Worm (Caenorhabditis elegans) whole organism, young adult: ENCODE measurements around the gene F35E8.7.

ENCODE experiments used
- B0336.3 ChIP-seq: fragments of 200-800 bp; sonication (Bioruptor generic); IDR thresholded peaks from 2 replicates; pipeline ENCODE4 v1.3.6; 2022; ENCODE audit warnings: missing genetic modification characterization, missing compliant biosample characterization
- C06A6.2 ChIP-seq: fragments of 200-800 bp; sonication (Bioruptor generic); conservative IDR thresholded peaks from 2 replicates; pipeline ENCODE4 v1.3.6; 2022; ENCODE audit warnings: missing genetic modification characterization, missing compliant biosample characterization
- D2030.7 ChIP-seq: fragments of 200-800 bp; sonication (Bioruptor generic); IDR thresholded peaks from 2 replicates; pipeline ENCODE4 v1.3.6; 2022; ENCODE audit warnings: missing genetic modification reagents, missing genetic modification characterization, missing compliant biosample characterization
- F23B12.7 ChIP-seq: sonication (generic microtip); optimal IDR thresholded peaks from 2 replicates; lab custom pipeline; 2017; ENCODE audit warnings: missing genetic modification characterization, mild to moderate bottlenecking, missing compliant biosample characterization, antibody characterized with exemption, moderate library complexity; ENCODE audit not compliant: insufficient read depth
- F33H1.4 ChIP-seq: fragments of 200-800 bp; sonication (Bioruptor generic); IDR thresholded peaks from 2 replicates; pipeline ENCODE4 v1.3.6; 2022; ENCODE audit warnings: missing genetic modification reagents, missing genetic modification characterization, missing compliant biosample characterization
- F55B11.4 ChIP-seq: sonication (generic microtip); optimal IDR thresholded peaks from 2 replicates; lab custom pipeline; 2016; ENCODE audit warnings: missing compliant biosample characterization, missing genetic modification characterization, borderline replicate concordance; ENCODE audit not compliant: insufficient read depth
- Y53F4B.3 ChIP-seq: fragments of 200-800 bp; sonication (Bioruptor generic); IDR thresholded peaks from 2 replicates; pipeline ENCODE4 v1.3.6; 2022; ENCODE audit warnings: missing genetic modification reagents, missing genetic modification characterization, missing compliant biosample characterization
- Y53G8AR.9 ChIP-seq: fragments of 200-800 bp; sonication (Bioruptor generic); conservative IDR thresholded peaks from 2 replicates; pipeline ENCODE4 v1.3.6; 2022; ENCODE audit warnings: missing genetic modification reagents, missing genetic modification characterization, missing compliant biosample characterization
- Y79H2A.3 ChIP-seq: fragments of 200-800 bp; sonication (Bioruptor generic); conservative IDR thresholded peaks from 2 replicates; pipeline ENCODE4 v1.3.6; 2022; ENCODE audit warnings: missing genetic modification reagents, missing genetic modification characterization, missing compliant biosample characterization
- Y95B8A.8 ChIP-seq: fragments of 200-800 bp; sonication (Bioruptor generic); IDR thresholded peaks from 2 replicates; pipeline ENCODE4 v1.3.6; 2022; ENCODE audit warnings: missing genetic modification reagents, missing genetic modification characterization, missing compliant biosample characterization
- ZK185.1 ChIP-seq: sonication (generic microtip); optimal IDR thresholded peaks from 2 replicates; lab custom pipeline; 2016; ENCODE audit warnings: mild to moderate bottlenecking, missing genetic modification characterization, missing compliant biosample characterization; ENCODE audit not compliant: poor library complexity, severe bottlenecking
- ccch-3 ChIP-seq: fragments of 200-800 bp; sonication (Bioruptor generic); optimal IDR thresholded peaks from 2 replicates; lab custom pipeline; 2018; ENCODE audit warnings: mild to moderate bottlenecking, missing genetic modification characterization, missing compliant biosample characterization
- cebp-1 ChIP-seq, 2 experiments: fragments of 200-800 bp in 1 of 2; sonication (Bioruptor generic) in 1 of 2; sonication (generic microtip) in 1 of 2; IDR thresholded peaks in 1 of 2; optimal IDR thresholded peaks in 1 of 2; 2 replicates each; pipeline versions ENCODE4 v1.3.6 to Lab custom; 2017 to 2022; ENCODE audit warnings: missing compliant biosample characterization in 2 of 2, missing genetic modification characterization in 2 of 2, mild to moderate bottlenecking in 1 of 2, missing genetic modification reagents in 1 of 2, moderate library complexity in 1 of 2
- cebp-2 ChIP-seq: fragments of 200-800 bp; sonication (Bioruptor generic); IDR thresholded peaks from 2 replicates; pipeline ENCODE4 v1.3.6; 2022; ENCODE audit warnings: missing genetic modification characterization, missing compliant biosample characterization
- ceh-100 ChIP-seq: fragments of 200-800 bp; sonication (Bioruptor generic); IDR thresholded peaks from 2 replicates; pipeline ENCODE4 v1.3.6; 2022; ENCODE audit warnings: missing genetic modification reagents, missing genetic modification characterization, missing compliant biosample characterization
- egl-18 ChIP-seq: fragments of 200-800 bp; sonication (Bioruptor generic); IDR thresholded peaks from 2 replicates; pipeline ENCODE4 v1.3.6; 2022; ENCODE audit warnings: missing genetic modification reagents, missing genetic modification characterization, missing compliant biosample characterization
- egl-44 ChIP-seq: fragments of 200-800 bp; sonication (Bioruptor generic); IDR thresholded peaks from 2 replicates; pipeline ENCODE4 v1.3.6; 2022; ENCODE audit warnings: missing genetic modification reagents, missing genetic modification characterization, missing compliant biosample characterization
- egrh-3 ChIP-seq: fragments of 200-800 bp; sonication (Bioruptor generic); IDR thresholded peaks from 2 replicates; pipeline ENCODE4 v1.3.6; 2022; ENCODE audit warnings: missing genetic modification reagents, missing genetic modification characterization, missing compliant biosample characterization
- hlh-12 ChIP-seq: sonication (generic microtip); optimal IDR thresholded peaks from 2 replicates; lab custom pipeline; 2016; ENCODE audit warnings: missing genetic modification characterization, missing compliant biosample characterization
- hlh-26 ChIP-seq: fragments of 200-800 bp; sonication (Bioruptor generic); conservative IDR thresholded peaks from 2 replicates; pipeline ENCODE4 v1.3.6; 2022; ENCODE audit warnings: missing genetic modification reagents, missing genetic modification characterization, missing compliant biosample characterization
- hmg-20 ChIP-seq: fragments of 200-800 bp; sonication (Bioruptor generic); IDR thresholded peaks from 2 replicates; pipeline ENCODE4 v1.3.6; 2022; ENCODE audit warnings: missing genetic modification reagents, missing genetic modification characterization, missing compliant biosample characterization
- hsf-1 ChIP-seq: fragments of 200-800 bp; sonication (Bioruptor generic); IDR thresholded peaks from 2 replicates; pipeline ENCODE4 v1.3.6; 2022; ENCODE audit warnings: missing genetic modification reagents, missing genetic modification characterization, missing compliant biosample characterization
- let-526 ChIP-seq: fragments of 200-800 bp; sonication (Bioruptor generic); IDR thresholded peaks from 2 replicates; pipeline ENCODE4 v1.3.6; 2022; ENCODE audit warnings: missing genetic modification reagents, missing genetic modification characterization, missing compliant biosample characterization
- lin-35 ChIP-seq, 3 experiments: fragments of 150-350 bp in 2 of 3; sonication (generic microtip) in 1 of 3; optimal IDR thresholded peaks; 2 replicates each; lab custom pipeline; 2014 to 2018; ENCODE audit warnings: missing biosample characterization in 3 of 3, missing genetic modification characterization in 3 of 3, missing genetic modification reagents in 3 of 3
- lsl-1 ChIP-seq: fragments of 200-800 bp; sonication (Bioruptor generic); optimal IDR thresholded peaks from 2 replicates; lab custom pipeline; 2018; ENCODE audit warnings: mild to moderate bottlenecking, missing genetic modification characterization, moderate library complexity, missing compliant biosample characterization
- nhr-179 ChIP-seq: sonication (generic microtip); optimal IDR thresholded peaks from 2 replicates; lab custom pipeline; 2016; ENCODE audit warnings: mild to moderate bottlenecking, missing genetic modification characterization, missing compliant biosample characterization
- nhr-27 ChIP-seq: fragments of 200-800 bp; sonication (Bioruptor generic); optimal IDR thresholded peaks from 2 replicates; lab custom pipeline; 2018; ENCODE audit warnings: mild to moderate bottlenecking, missing genetic modification characterization, moderate library complexity, missing compliant biosample characterization
- pbrm-1 ChIP-seq: fragments of 200-800 bp; sonication (Bioruptor generic); IDR thresholded peaks from 2 replicates; pipeline ENCODE4 v1.3.6; 2022; ENCODE audit warnings: missing genetic modification reagents, missing genetic modification characterization, missing compliant biosample characterization
- rec-8 ChIP-seq, 2 experiments: sonication (generic microtip); optimal IDR thresholded peaks; 2 replicates each; lab custom pipeline; 2016; ENCODE audit warnings: mild to moderate bottlenecking in 2 of 2, missing genetic modification characterization in 2 of 2, missing genetic modification reagents in 2 of 2, missing genotype in 2 of 2, missing biosample characterization in 1 of 2, missing compliant biosample characterization in 1 of 2, moderate library complexity in 1 of 2
- sdz-38 ChIP-seq: sonication (generic microtip); optimal IDR thresholded peaks from 2 replicates; lab custom pipeline; 2016; ENCODE audit warnings: missing genotype, missing genetic modification characterization, missing compliant biosample characterization
- sea-2 ChIP-seq: fragments of 200-800 bp; sonication (Bioruptor generic); IDR thresholded peaks from 2 replicates; pipeline ENCODE4 v1.3.6; 2022; ENCODE audit warnings: missing genetic modification characterization, missing compliant biosample characterization
- snpc-3.4 ChIP-seq: sonication (generic microtip); optimal IDR thresholded peaks from 2 replicates; lab custom pipeline; 2017; ENCODE audit warnings: missing genetic modification characterization, mild to moderate bottlenecking, missing compliant biosample characterization, antibody characterized with exemption, moderate library complexity, missing genotype, missing genetic modification reagents
- snpc-4 ChIP-seq, 5 experiments: fragments of 150-350 bp in 1 of 5; sonication (generic microtip) in 4 of 5; optimal IDR thresholded peaks; 2 replicates each; lab custom pipeline; 2014 to 2018; ENCODE audit warnings: missing genetic modification characterization in 5 of 5, missing biosample characterization in 3 of 5, antibody characterized with exemption in 2 of 5, mild to moderate bottlenecking in 2 of 5, missing compliant biosample characterization in 2 of 5, missing genotype in 2 of 5, moderate library complexity in 2 of 5, missing genetic modification reagents in 1 of 5
- tbp1 ChIP-seq: fragments of 200-800 bp; sonication (Bioruptor generic); optimal IDR thresholded peaks from 2 replicates; lab custom pipeline; 2018; ENCODE audit warnings: mild to moderate bottlenecking, missing genetic modification characterization, missing compliant biosample characterization
- unc-62 ChIP-seq: fragments of 150-350 bp; optimal IDR thresholded peaks from 2 replicates; lab custom pipeline; 2014; ENCODE audit warnings: missing biosample characterization, missing genetic modification reagents, missing genetic modification characterization
- zfh-2 ChIP-seq: fragments of 200-800 bp; sonication (Bioruptor generic); conservative IDR thresholded peaks from 2 replicates; pipeline ENCODE4 v1.3.6; 2022; ENCODE audit warnings: missing genetic modification reagents, missing genetic modification characterization, missing compliant biosample characterization
- ztf-3 ChIP-seq: fragments of 200-800 bp; sonication (Bioruptor generic); optimal IDR thresholded peaks from 2 replicates; lab custom pipeline; 2018; ENCODE audit warnings: mild to moderate bottlenecking, missing genetic modification characterization, missing compliant biosample characterization

Gene F35E8.7

DNA sequence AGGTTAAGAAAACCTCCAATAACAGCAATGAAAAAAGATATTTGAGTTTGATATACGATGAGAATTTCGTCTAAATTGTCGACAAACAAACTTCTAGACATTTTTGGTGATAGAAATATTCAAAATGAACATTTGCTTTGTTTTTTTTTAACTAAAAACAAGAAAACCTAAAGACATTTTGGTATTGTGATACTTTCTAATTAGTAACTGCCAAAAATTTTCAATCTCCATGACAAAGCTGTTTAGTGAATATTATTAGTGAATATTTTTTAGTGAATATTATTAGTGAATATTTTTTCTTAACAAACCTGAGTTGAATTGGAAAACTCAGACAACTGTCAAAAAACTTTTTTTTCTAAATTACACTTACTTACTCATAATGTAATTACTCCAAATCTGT, 26.4 kb downstream of the F35E8.7 start, which contains the start of gene srw-55:
Gene srw-55 (minus strand): TSS at position 101 of the 400 bp plus-strand sequence.
- TF ChIP-seq nhr-179, result no peak
- TF ChIP-seq lin-35 (GFP tag; optimal IDR thresholded peaks at IDR 0.05; lab: Kevin White, UChicago), result no peak
- no peak for TF ChIP-seq let-526 (GFP tag; lab: Robert Waterston, UW)
- TF ChIP-seq B0336.3, result no peak
- no peak for TF ChIP-seq Y53G8AR.9
- TF ChIP-seq ccch-3 (GFP tag; lab: Kevin White, UChicago), result no peak
- no peak for TF ChIP-seq Y53F4B.3
- TF ChIP-seq C06A6.2, result no peak
- no peak for TF ChIP-seq hmg-20 (GFP tag; lab: Robert Waterston, UW)
- TF ChIP-seq hlh-12 (tag; lab: Kevin White, UChicago), result no peak
- TF ChIP-seq rec-8 (tag; optimal IDR thresholded peaks at IDR 0.05; lab: Kevin White, UChicago), result no peak
- no peak for TF ChIP-seq sdz-38 (tag; lab: Kevin White, UChicago)
- TF ChIP-seq nhr-27 (tag; lab: Kevin White, UChicago), result no peak
- TF ChIP-seq ztf-3 (GFP tag; lab: Kevin White, UChicago), result no peak
- no peak for TF ChIP-seq D2030.7 (GFP tag; lab: Robert Waterston, UW)
- TF ChIP-seq tbp1 (GFP tag; lab: Kevin White, UChicago), result no peak
- no peak for TF ChIP-seq F33H1.4 (GFP tag; lab: Robert Waterston, UW)
- no peak for TF ChIP-seq Y79H2A.3
- no peak for TF ChIP-seq ceh-100 (GFP tag; lab: Robert Waterston, UW)
- TF ChIP-seq, all 124 proteins: peak for 0

DNA sequence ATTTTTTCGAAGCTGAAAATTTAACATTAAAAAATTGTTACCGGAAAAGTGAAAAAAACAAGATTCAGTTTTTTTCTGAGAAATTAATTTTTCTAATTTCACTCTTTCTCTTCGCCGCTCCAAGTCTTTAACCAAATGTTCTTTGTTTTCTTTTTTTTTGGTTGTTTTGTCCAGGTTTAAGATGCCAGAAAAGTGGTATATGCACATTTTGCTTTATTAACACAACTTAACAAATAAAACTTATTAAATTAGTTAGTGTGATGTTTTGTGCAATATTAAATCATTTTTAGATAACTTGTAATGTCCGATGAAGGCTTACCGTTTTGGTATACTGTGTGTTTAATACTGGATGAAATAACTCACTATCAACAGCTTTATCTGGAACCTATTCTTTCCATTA, 29.3 kb downstream of the F35E8.7 start, which contains the start of gene srw-53:
Gene srw-53 (plus strand): TSS at position 301 of the 400 bp plus-strand sequence.
- TF ChIP-seq unc-62 (GFP tag; lab: Kevin White, UChicago) (no peak), zfh-2 (GFP tag; lab: Robert Waterston, UW) (no peak), egrh-3 (GFP tag; lab: Robert Waterston, UW) (no peak), cebp-2 (GFP tag; lab: Robert Waterston, UW) (no peak), F23B12.7 (tag; lab: Kevin White, UChicago) (no peak), sea-2 (GFP tag; lab: Robert Waterston, UW) (no peak), Y95B8A.8 (no peak), pbrm-1 (GFP tag; lab: Robert Waterston, UW) (no peak), egl-44 (GFP tag; lab: Robert Waterston, UW) (no peak), cebp-1 (GFP tag; IDR thresholded peaks at IDR 0.05; lab: Robert Waterston, UW) (no peak), cebp-1 (tag; optimal IDR thresholded peaks at IDR 0.05; lab: Kevin White, UChicago) (no peak), hsf-1 (GFP tag; lab: Robert Waterston, UW) (no peak), hlh-26 (GFP tag; lab: Robert Waterston, UW) (no peak), snpc-3.4 (tag; lab: Kevin White, UChicago) (no peak), ZK185.1 (tag; lab: Kevin White, UChicago) (no peak), snpc-4 (GFP tag; optimal IDR thresholded peaks at IDR 0.05; lab: Kevin White, UChicago) (no peak), snpc-4 (tag; optimal IDR thresholded peaks at IDR 0.05; lab: Kevin White, UChicago) (no peak), D2030.7 (GFP tag; lab: Robert Waterston, UW) (no peak), F55B11.4 (tag; lab: Kevin White, UChicago) (no peak), lsl-1 (GFP tag; lab: Kevin White, UChicago) (no peak), egl-18 (GFP tag; lab: Robert Waterston, UW) (no peak)
